Worm (Caenorhabditis elegans) whole organism, L1 larva: Measurements from ENCODE around the gene sym-4.

Experiments
- C04F5.9 ChIP-seq: sonication (generic microtip); optimal IDR thresholded peaks from 2 replicates; lab custom pipeline; 2016; ENCODE audit warnings: missing genetic modification characterization, missing compliant biosample characterization
- C34B4.2 ChIP-seq: sonication (generic microtip); optimal IDR thresholded peaks from 2 replicates; lab custom pipeline; 2017; ENCODE audit warnings: mild to moderate bottlenecking, missing genetic modification characterization, missing compliant biosample characterization
- F16B12.6 ChIP-seq: fragments of 150-350 bp; optimal IDR thresholded peaks from 2 replicates; lab custom pipeline; 2014; ENCODE audit warnings: missing biosample characterization, missing genetic modification characterization
- aha-1 ChIP-seq: fragments of 150-350 bp; optimal IDR thresholded peaks from 2 replicates; lab custom pipeline; 2014; ENCODE audit warnings: missing biosample characterization, missing genetic modification characterization
- alr-1 ChIP-seq: fragments of 200-800 bp; sonication (Bioruptor generic); optimal IDR thresholded peaks from 2 replicates; lab custom pipeline; 2018; ENCODE audit warnings: borderline replicate concordance, mild to moderate bottlenecking, missing genetic modification characterization, missing compliant biosample characterization
- aly-2 ChIP-seq: fragments of 150-350 bp; optimal IDR thresholded peaks from 2 replicates; lab custom pipeline; 2014; ENCODE audit warnings: missing biosample characterization, missing genetic modification characterization
- ama-1 ChIP-seq: fragments of 150-350 bp; optimal IDR thresholded peaks from 2 replicates; lab custom pipeline; 2014
- ceh-63 ChIP-seq: fragments of 200-800 bp; sonication (Bioruptor generic); optimal IDR thresholded peaks from 2 replicates; lab custom pipeline; 2018; ENCODE audit warnings: mild to moderate bottlenecking, missing genetic modification characterization, missing compliant biosample characterization
- ceh-8 ChIP-seq: fragments of 200-800 bp; sonication (Bioruptor generic); optimal IDR thresholded peaks from 2 replicates; lab custom pipeline; 2018; ENCODE audit warnings: mild to moderate bottlenecking, missing genetic modification characterization, moderate library complexity, missing compliant biosample characterization
- ceh-90 ChIP-seq: sonication (generic microtip); optimal IDR thresholded peaks from 2 replicates; lab custom pipeline; 2016; ENCODE audit warnings: missing genetic modification characterization, missing compliant biosample characterization
- ces-1 ChIP-seq: fragments of 150-350 bp; optimal IDR thresholded peaks from 2 replicates; lab custom pipeline; 2014; ENCODE audit warnings: missing biosample characterization, missing genetic modification reagents, missing genetic modification characterization
- dsc-1 ChIP-seq: sonication (generic microtip); optimal IDR thresholded peaks from 2 replicates; lab custom pipeline; 2016; ENCODE audit warnings: mild to moderate bottlenecking, missing genetic modification characterization, missing compliant biosample characterization
- egl-13 ChIP-seq: sonication (generic microtip); optimal IDR thresholded peaks from 2 replicates; lab custom pipeline; 2016; ENCODE audit warnings: missing genotype, missing genetic modification reagents, missing genetic modification characterization, missing compliant biosample characterization
- egl-27 ChIP-seq, 2 experiments: fragments of 150-350 bp in 1 of 2; sonication (generic microtip); optimal IDR thresholded peaks; 3 replicates each; lab custom pipeline; 2017 to 2018; ENCODE audit warnings: missing biosample characterization in 2 of 2, missing genetic modification characterization in 2 of 2, missing genetic modification reagents in 2 of 2
- elt-3 ChIP-seq, 6 experiments: fragments of 150-350 bp in 1 of 6; sonication (generic microtip); optimal IDR thresholded peaks; 2 replicates each; lab custom pipeline; 2017 to 2018; ENCODE audit warnings: missing biosample characterization in 6 of 6, missing genetic modification characterization in 6 of 6, inconsistent platforms in 1 of 6
- ets-5 ChIP-seq: fragments of 200-800 bp; sonication (Bioruptor generic); IDR thresholded peaks from 2 replicates; pipeline ENCODE4 v1.3.6; 2022; ENCODE audit warnings: missing genetic modification characterization, missing compliant biosample characterization
- fkh-4 ChIP-seq: sonication (generic microtip); optimal IDR thresholded peaks from 2 replicates; lab custom pipeline; 2016; ENCODE audit warnings: missing compliant biosample characterization, missing genetic modification characterization, borderline replicate concordance
- hlh-4 ChIP-seq: sonication (generic microtip); optimal IDR thresholded peaks from 2 replicates; lab custom pipeline; 2016; ENCODE audit warnings: mild to moderate bottlenecking, missing genetic modification characterization, missing compliant biosample characterization
- hpl-2 ChIP-seq: fragments of 150-350 bp; optimal IDR thresholded peaks from 2 replicates; lab custom pipeline; 2014; ENCODE audit warnings: missing biosample characterization, missing genetic modification reagents, missing genetic modification characterization
- isw-1 ChIP-seq: fragments of 200-800 bp; sonication (Bioruptor generic); IDR thresholded peaks from 2 replicates; pipeline ENCODE4 v1.3.6; 2022; ENCODE audit warnings: missing genetic modification characterization, missing compliant biosample characterization
- lin-13 ChIP-seq: fragments of 150-350 bp; optimal IDR thresholded peaks from 2 replicates; lab custom pipeline; 2014; ENCODE audit warnings: missing biosample characterization, missing genetic modification reagents, missing genetic modification characterization
- lin-15B ChIP-seq: fragments of 150-350 bp; sonication (generic microtip); optimal IDR thresholded peaks from 3 replicates; lab custom pipeline; 2014; ENCODE audit warnings: missing biosample characterization, missing genetic modification characterization
- lin-35 ChIP-seq, 2 experiments: fragments of 150-350 bp; optimal IDR thresholded peaks; 2 replicates each; lab custom pipeline; 2014; ENCODE audit warnings: missing biosample characterization in 2 of 2, missing genetic modification characterization in 2 of 2, missing genetic modification reagents in 2 of 2
- lir-3 ChIP-seq: sonication (generic microtip); optimal IDR thresholded peaks from 2 replicates; lab custom pipeline; 2016; ENCODE audit warnings: mild to moderate bottlenecking, missing genetic modification characterization, moderate library complexity, missing compliant biosample characterization; ENCODE audit not compliant: poor library complexity
- lsy-2 ChIP-seq, 2 experiments: fragments of 150-350 bp; optimal IDR thresholded peaks; 2 replicates each; lab custom pipeline; 2014; ENCODE audit warnings: missing biosample characterization in 2 of 2, missing genetic modification characterization in 2 of 2
- mdl-1 ChIP-seq, 2 experiments: fragments of 150-350 bp; optimal IDR thresholded peaks; 2 replicates each; lab custom pipeline; 2014 to 2017; ENCODE audit warnings: missing biosample characterization in 2 of 2, missing genetic modification characterization in 2 of 2, inconsistent platforms in 1 of 2
- mef-2 ChIP-seq: fragments of 150-350 bp; optimal IDR thresholded peaks from 2 replicates; lab custom pipeline; 2014; ENCODE audit warnings: missing biosample characterization, missing genetic modification characterization
- nhr-11 ChIP-seq: fragments of 150-350 bp; optimal IDR thresholded peaks from 2 replicates; lab custom pipeline; 2014; ENCODE audit warnings: missing biosample characterization, missing genetic modification characterization
- nhr-12 ChIP-seq: sonication (generic microtip); optimal IDR thresholded peaks from 2 replicates; lab custom pipeline; 2017; ENCODE audit warnings: missing biosample characterization, missing genetic modification characterization
- nhr-19 ChIP-seq: fragments of 200-800 bp; sonication (Bioruptor generic); conservative IDR thresholded peaks from 2 replicates; pipeline ENCODE4 v1.3.6; 2022; ENCODE audit warnings: missing genetic modification characterization, missing compliant biosample characterization
- nhr-237 ChIP-seq: fragments of 150-350 bp; optimal IDR thresholded peaks from 2 replicates; lab custom pipeline; 2014; ENCODE audit warnings: missing biosample characterization, missing genetic modification characterization
- nhr-28 ChIP-seq: fragments of 150-350 bp; optimal IDR thresholded peaks from 2 replicates; lab custom pipeline; 2014; ENCODE audit warnings: missing biosample characterization, missing genetic modification characterization
- nhr-47 ChIP-seq: sonication (generic microtip); optimal IDR thresholded peaks from 2 replicates; lab custom pipeline; 2016; ENCODE audit warnings: mild to moderate bottlenecking, missing genetic modification characterization, moderate library complexity, missing compliant biosample characterization
- nhr-76 ChIP-seq: sonication (generic microtip); optimal IDR thresholded peaks from 2 replicates; lab custom pipeline; 2017; ENCODE audit warnings: missing biosample characterization, missing genetic modification characterization
- nhr-77 ChIP-seq: fragments of 150-350 bp; optimal IDR thresholded peaks from 2 replicates; lab custom pipeline; 2014; ENCODE audit warnings: missing biosample characterization, missing genetic modification characterization
- nhr-84 ChIP-seq: sonication (generic microtip); optimal IDR thresholded peaks from 2 replicates; lab custom pipeline; 2017; ENCODE audit warnings: missing biosample characterization, missing genetic modification characterization
- nhr-85 ChIP-seq: sonication (generic microtip); peaks from one replicate; lab custom pipeline; 2016; ENCODE audit warnings: missing genetic modification characterization, inconsistent platforms, missing compliant biosample characterization
- pag-3 ChIP-seq: sonication (generic microtip); optimal IDR thresholded peaks from 2 replicates; lab custom pipeline; 2017; ENCODE audit warnings: missing genetic modification characterization, mild to moderate bottlenecking, missing compliant biosample characterization, antibody characterized with exemption, borderline replicate concordance; ENCODE audit not compliant: insufficient read depth
- pqm-1 ChIP-seq: sonication (generic microtip); optimal IDR thresholded peaks from 3 replicates; lab custom pipeline; 2017; ENCODE audit warnings: missing biosample characterization, missing genetic modification characterization
- rnt-1 ChIP-seq: sonication (generic microtip); optimal IDR thresholded peaks from 2 replicates; lab custom pipeline; 2016; ENCODE audit warnings: mild to moderate bottlenecking, missing genetic modification characterization, moderate library complexity, missing compliant biosample characterization
- skn-1 ChIP-seq: fragments of 150-350 bp; optimal IDR thresholded peaks from 2 replicates; lab custom pipeline; 2014; ENCODE audit warnings: missing biosample characterization, missing genetic modification characterization
- snpc-4 ChIP-seq: fragments of 150-350 bp; optimal IDR thresholded peaks from 2 replicates; lab custom pipeline; 2014; ENCODE audit warnings: missing biosample characterization, missing genetic modification characterization
- snu-23 ChIP-seq: sonication (generic microtip); optimal IDR thresholded peaks from 2 replicates; lab custom pipeline; 2016; ENCODE audit warnings: missing genetic modification characterization, missing compliant biosample characterization
- sox-4 ChIP-seq: sonication (generic microtip); optimal IDR thresholded peaks from 2 replicates; lab custom pipeline; 2016; ENCODE audit warnings: missing genetic modification characterization, missing compliant biosample characterization
- sptf-1 ChIP-seq: fragments of 150-350 bp; optimal IDR thresholded peaks from 2 replicates; lab custom pipeline; 2014; ENCODE audit warnings: missing biosample characterization, missing genetic modification characterization
- sup-37 ChIP-seq: fragments of 200-800 bp; sonication (Bioruptor generic); optimal IDR thresholded peaks from 2 replicates; lab custom pipeline; 2018; ENCODE audit warnings: mild to moderate bottlenecking, missing genetic modification characterization, missing compliant biosample characterization
- swsn-7 ChIP-seq: sonication (generic microtip); optimal IDR thresholded peaks from 2 replicates; lab custom pipeline; 2016; ENCODE audit warnings: missing genetic modification characterization, missing compliant biosample characterization
- tbx-2 ChIP-seq: sonication (generic microtip); optimal IDR thresholded peaks from 2 replicates; lab custom pipeline; 2016; ENCODE audit warnings: missing genetic modification characterization, missing compliant biosample characterization
- unc-62 ChIP-seq: fragments of 150-350 bp; optimal IDR thresholded peaks from 2 replicates; lab custom pipeline; 2014; ENCODE audit warnings: missing biosample characterization, missing genetic modification reagents, missing genetic modification characterization
- unc-86 ChIP-seq: sonication (generic microtip); optimal IDR thresholded peaks from 2 replicates; lab custom pipeline; 2016; ENCODE audit warnings: missing genetic modification characterization, missing compliant biosample characterization
- vab-15 ChIP-seq: sonication (generic microtip); optimal IDR thresholded peaks from 2 replicates; lab custom pipeline; 2017; ENCODE audit warnings: missing genotype, mild to moderate bottlenecking, missing genetic modification characterization, missing compliant biosample characterization
- xbp-1 ChIP-seq: sonication (generic microtip); optimal IDR thresholded peaks from 2 replicates; lab custom pipeline; 2016; ENCODE audit warnings: missing genetic modification characterization, missing compliant biosample characterization
- zag-1 ChIP-seq: fragments of 150-350 bp; optimal IDR thresholded peaks from 2 replicates; lab custom pipeline; 2014; ENCODE audit warnings: missing biosample characterization, missing genetic modification characterization
- zip-4 ChIP-seq: fragments of 200-800 bp; sonication (Bioruptor generic); optimal IDR thresholded peaks from 2 replicates; lab custom pipeline; 2018; ENCODE audit warnings: mild to moderate bottlenecking, missing genetic modification characterization, moderate library complexity, missing compliant biosample characterization
- ztf-4 ChIP-seq: fragments of 150-350 bp; optimal IDR thresholded peaks from 2 replicates; lab custom pipeline; 2014; ENCODE audit warnings: missing biosample characterization, missing genetic modification characterization

Gene sym-4

DNA sequence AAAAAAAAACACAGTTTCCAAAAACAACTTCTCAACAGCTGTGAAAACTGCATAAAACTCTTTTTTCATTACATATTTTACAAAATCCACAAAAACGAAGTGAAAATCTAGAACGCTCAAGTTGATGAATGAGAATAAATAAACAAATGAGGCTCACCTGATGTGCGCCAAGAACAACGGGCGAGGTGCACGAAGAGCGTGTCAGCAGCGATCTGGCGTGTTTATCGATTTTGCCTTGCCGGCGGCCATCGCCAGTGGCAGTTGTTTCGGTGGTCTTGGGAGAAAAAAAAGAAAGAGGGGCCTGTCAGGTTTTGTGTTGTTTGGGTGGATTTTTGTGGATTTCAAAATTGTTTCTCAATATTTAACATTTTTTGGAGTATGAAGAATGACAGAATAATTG lies 4.4 kb upstream of the sym-4 start, which contains the start of gene idhb-1 (continued):
- TF ChIP-seq lin-35 (GFP tag; optimal IDR thresholded peaks at IDR 0.05; lab: Kevin White, UChicago) (peak; percentile 46 to 81), ceh-63 (no peak), elt-3 (tag; optimal IDR thresholded peaks at IDR 0.05; lab: Kevin White, UChicago) (peak in 2 of 6 experiments; percentile 28 to 44), nhr-19 (GFP tag; lab: Robert Waterston, UW) (peak; percentile 81), C34B4.2 (tag; lab: Kevin White, UChicago) (no peak), egl-13 (peak; percentile 60), lin-13 (GFP tag; lab: Kevin White, UChicago) (peak; percentile 69), nhr-28 (no peak), unc-62 (GFP tag; lab: Kevin White, UChicago) (no peak), nhr-77 (tag; lab: Kevin White, UChicago) (peak; percentile 57), lsy-2 (tag; optimal IDR thresholded peaks at IDR 0.05; lab: Kevin White, UChicago) (peak; percentile 81), sox-4 (tag; lab: Kevin White, UChicago) (no peak), nhr-76 (tag; lab: Kevin White, UChicago) (no peak), ama-1 (lab: Kevin White, UChicago) (no peak), ztf-4 (tag; lab: Kevin White, UChicago) (no peak), aly-2 (tag; lab: Kevin White, UChicago) (no peak), ces-1 (no peak), nhr-47 (tag; lab: Kevin White, UChicago) (peak; percentile 86), nhr-237 (tag; lab: Kevin White, UChicago) (no peak), ceh-90 (tag; lab: Kevin White, UChicago) (no peak), xbp-1 (tag; lab: Kevin White, UChicago) (peak; percentile 60), mdl-1 (tag; optimal IDR thresholded peaks at IDR 0.05; lab: Kevin White, UChicago) (peak in 1 of 2 experiments; percentile 68), pqm-1 (tag; lab: Kevin White, UChicago) (no peak), vab-15 (no peak), lir-3 (tag; lab: Kevin White, UChicago) (no peak), hlh-4 (tag; lab: Kevin White, UChicago) (no peak), isw-1 (GFP tag; lab: Robert Waterston, UW) (peak; percentile 53), nhr-12 (tag; lab: Kevin White, UChicago) (no peak), lin-15B (tag; lab: Kevin White, UChicago) (no peak), F16B12.6 (tag; lab: Kevin White, UChicago) (peak; percentile 36), snu-23 (GFP tag; lab: Kevin White, UChicago) (peak; percentile 83), swsn-7 (tag; lab: Kevin White, UChicago) (peak; percentile 83), egl-27 (tag; optimal IDR thresholded peaks at IDR 0.05; lab: Kevin White, UChicago) (no peak), unc-86 (tag; lab: Kevin White, UChicago) (peak; percentile 64), sptf-1 (no peak), dsc-1 (tag; lab: Kevin White, UChicago) (peak; percentile 80), alr-1 (tag; lab: Kevin White, UChicago) (no peak), zag-1 (tag; lab: Kevin White, UChicago) (peak; percentile 5), ceh-8 (GFP tag; lab: Kevin White, UChicago) (no peak), nhr-84 (tag; lab: Kevin White, UChicago) (no peak), mef-2 (tag; lab: Kevin White, UChicago) (no peak), aha-1 (no peak), snpc-4 (tag; lab: Kevin White, UChicago) (peak; percentile 62), tbx-2 (tag; lab: Kevin White, UChicago) (peak; percentile 78), sup-37 (GFP tag; lab: Kevin White, UChicago) (peak; percentile 8), nhr-11 (tag; lab: Kevin White, UChicago) (no peak), zip-4 (GFP tag; lab: Kevin White, UChicago) (no peak), hpl-2 (GFP tag; lab: Kevin White, UChicago) (peak; percentile 47), pag-3 (tag; lab: Kevin White, UChicago) (peak; percentile 10), skn-1 (tag; lab: Kevin White, UChicago) (peak; percentile 81), rnt-1 (tag; lab: Kevin White, UChicago) (peak; percentile 93), C04F5.9 (tag; lab: Kevin White, UChicago) (no peak), nhr-85 (tag; lab: Kevin White, UChicago) (peak; percentile 75), fkh-4 (no peak), ets-5 (GFP tag; lab: Robert Waterston, UW) (no peak)
